Fruit fly (Drosophila melanogaster) whole organism, embryonic: ENCODE results near the gene CG13603.

Experiments used
- Abd-B ChIP-seq: fragments of 200-800 bp; sonication (Bioruptor generic); optimal IDR thresholded peaks from 2 replicates; lab custom pipeline; 2018; ENCODE audit warnings: missing biosample characterization, mild to moderate bottlenecking, missing genetic modification characterization, moderate library complexity
- Antp ChIP-seq: fragments of 200-800 bp; sonication (Bioruptor generic); optimal IDR thresholded peaks from 3 replicates; lab custom pipeline; 2016; ENCODE audit warnings: missing biosample characterization, missing genetic modification characterization
- Atf6 ChIP-seq: fragments of 200-800 bp; sonication (Bioruptor generic); IDR thresholded peaks from 2 replicates; pipeline ENCODE4 v1.3.6; 2022; ENCODE audit warnings: missing biosample characterization, missing genetic modification characterization
- CG10267 ChIP-seq: fragments of 200-800 bp; sonication (Bioruptor generic); optimal IDR thresholded peaks from 2 replicates; lab custom pipeline; 2018; ENCODE audit warnings: missing biosample characterization, mild to moderate bottlenecking, missing genetic modification characterization, moderate library complexity
- CG10654 ChIP-seq: fragments of 200-800 bp; sonication (Bioruptor generic); optimal IDR thresholded peaks from 2 replicates; lab custom pipeline; 2016; ENCODE audit warnings: missing biosample characterization, missing genetic modification characterization
- CG12391 ChIP-seq: fragments of 200-800 bp; sonication (Bioruptor generic); optimal IDR thresholded peaks from 3 replicates; lab custom pipeline; 2018; ENCODE audit warnings: missing biosample characterization, mild to moderate bottlenecking, missing genetic modification characterization, moderate library complexity
- CG12659 ChIP-seq: fragments of 200-800 bp; sonication (Bioruptor generic); optimal IDR thresholded peaks from 3 replicates; lab custom pipeline; 2017; ENCODE audit warnings: mild to moderate bottlenecking, missing biosample characterization, missing genetic modification reagents, missing genetic modification characterization
- CG13894 ChIP-seq: fragments of 200-800 bp; sonication (Bioruptor generic); optimal IDR thresholded peaks from 3 replicates; lab custom pipeline; 2018; ENCODE audit warnings: missing biosample characterization, mild to moderate bottlenecking, missing genetic modification characterization, moderate library complexity
- CG14710 ChIP-seq: fragments of 200-800 bp; sonication (Bioruptor generic); optimal IDR thresholded peaks from 3 replicates; lab custom pipeline; 2019; ENCODE audit warnings: missing biosample characterization, mild to moderate bottlenecking, missing genetic modification characterization, moderate library complexity
- CG14965 ChIP-seq: fragments of 200-800 bp; sonication (Bioruptor generic); optimal IDR thresholded peaks from 2 replicates; lab custom pipeline; 2016; ENCODE audit warnings: missing biosample characterization, missing genetic modification characterization, borderline replicate concordance
- CG1603 ChIP-seq: fragments of 200-800 bp; sonication (Bioruptor generic); optimal IDR thresholded peaks from 2 replicates; lab custom pipeline; 2019; ENCODE audit warnings: missing biosample characterization, mild to moderate bottlenecking, missing genetic modification characterization, moderate library complexity
- CG16813 ChIP-seq: fragments of 200-800 bp; sonication (Bioruptor generic); IDR thresholded peaks from 3 replicates; pipeline ENCODE4 v1.3.6; 2022; ENCODE audit warnings: missing biosample characterization, missing genetic modification characterization; ENCODE audit not compliant: partially characterized antibody
- CG16815 ChIP-seq: fragments of 200-800 bp; sonication (Bioruptor generic); optimal IDR thresholded peaks from 3 replicates; lab custom pipeline; 2017; ENCODE audit warnings: missing biosample characterization, mild to moderate bottlenecking, missing genetic modification characterization
- CG17361 ChIP-seq: fragments of 200-800 bp; sonication (Bioruptor generic); IDR thresholded peaks from 3 replicates; pipeline ENCODE4 v1.3.6; 2022; ENCODE audit warnings: missing biosample characterization, missing genetic modification characterization
- CG18476 ChIP-seq: fragments of 200-800 bp; sonication (Bioruptor generic); optimal IDR thresholded peaks from 2 replicates; lab custom pipeline; 2016; ENCODE audit warnings: missing biosample characterization, mild to moderate bottlenecking, missing genetic modification characterization
- CG2889 ChIP-seq: fragments of 200-800 bp; sonication (Bioruptor generic); IDR thresholded peaks from 3 replicates; pipeline ENCODE4 v1.3.6; 2022; ENCODE audit warnings: missing biosample characterization, missing genetic modification characterization
- CG31365 ChIP-seq: fragments of 200-800 bp; sonication (Bioruptor generic); optimal IDR thresholded peaks from 2 replicates; lab custom pipeline; 2018; ENCODE audit warnings: missing biosample characterization, mild to moderate bottlenecking, missing genetic modification characterization
- CG34224 ChIP-seq: fragments of 200-800 bp; sonication (Bioruptor generic); IDR thresholded peaks from 3 replicates; pipeline ENCODE4 v1.3.6; 2022; ENCODE audit warnings: missing biosample characterization, missing genetic modification characterization; ENCODE audit not compliant: partially characterized antibody
- CG8290 ChIP-seq, 3 experiments: fragments of 200-800 bp; sonication (Bioruptor generic); optimal IDR thresholded peaks; 2 replicates each; lab custom pipeline; 2016 to 2019; ENCODE audit warnings: missing biosample characterization in 3 of 3, missing genetic modification characterization in 3 of 3, mild to moderate bottlenecking in 2 of 3, moderate library complexity in 1 of 3
- CHES-1-like ChIP-seq: fragments of 200-800 bp; sonication (Bioruptor generic); optimal IDR thresholded peaks from 2 replicates; lab custom pipeline; 2016; ENCODE audit warnings: missing biosample characterization, missing genetic modification characterization
- Dbx ChIP-seq: fragments of 200-800 bp; sonication (Bioruptor generic); IDR thresholded peaks from 3 replicates; pipeline ENCODE4 v1.3.6; 2022; ENCODE audit warnings: missing biosample characterization, missing genetic modification characterization
- Dp ChIP-seq: fragments of 200-800 bp; sonication (Bioruptor generic); optimal IDR thresholded peaks from 2 replicates; lab custom pipeline; 2018; ENCODE audit warnings: missing biosample characterization, mild to moderate bottlenecking, missing genetic modification characterization, moderate library complexity
- Gug ChIP-seq: fragments of 200-800 bp; sonication (Bioruptor generic); IDR thresholded peaks from 4 replicates; pipeline ENCODE4 v1.3.6; 2022; ENCODE audit warnings: missing biosample characterization, missing genetic modification characterization
- HmgZ ChIP-seq: fragments of 200-800 bp; sonication (Bioruptor generic); optimal IDR thresholded peaks from 2 replicates; lab custom pipeline; 2018; ENCODE audit warnings: missing biosample characterization, mild to moderate bottlenecking, missing genetic modification characterization
- Jarid2 ChIP-seq: fragments of 200-800 bp; sonication (Bioruptor generic); optimal IDR thresholded peaks from 3 replicates; lab custom pipeline; 2017; ENCODE audit warnings: mild to moderate bottlenecking, missing biosample characterization, missing genetic modification reagents, missing genetic modification characterization
- Kr ChIP-seq: fragments of 200-800 bp; sonication (Bioruptor generic); optimal IDR thresholded peaks from 2 replicates; lab custom pipeline; 2017; ENCODE audit warnings: missing biosample characterization, mild to moderate bottlenecking, missing genetic modification characterization
- Lim3 ChIP-seq: fragments of 200-800 bp; sonication (Bioruptor generic); IDR thresholded peaks from 2 replicates; pipeline ENCODE4 v1.3.6; 2022; ENCODE audit warnings: missing biosample characterization, missing genetic modification characterization
- MTF-1 ChIP-seq: fragments of 200-800 bp; sonication (Bioruptor generic); optimal IDR thresholded peaks from 2 replicates; lab custom pipeline; 2018; ENCODE audit warnings: missing biosample characterization, mild to moderate bottlenecking, missing genetic modification characterization, borderline replicate concordance
- NK7.1 ChIP-seq: fragments of 200-800 bp; sonication (Bioruptor generic); optimal IDR thresholded peaks from 3 replicates; lab custom pipeline; 2016; ENCODE audit warnings: missing biosample characterization, missing genetic modification characterization
- Optix ChIP-seq: fragments of 200-800 bp; sonication (Bioruptor generic); IDR thresholded peaks from 3 replicates; pipeline ENCODE4 v1.3.6; 2022; ENCODE audit warnings: missing biosample characterization, missing genetic modification characterization
- Pdp1 ChIP-seq, 2 experiments: fragments of 200-800 bp; sonication (Bioruptor generic); optimal IDR thresholded peaks; 3 replicates each; lab custom pipeline; 2016; ENCODE audit warnings: missing biosample characterization in 2 of 2, missing genetic modification characterization in 2 of 2, mild to moderate bottlenecking in 1 of 2, moderate library complexity in 1 of 2
- ab ChIP-seq: fragments of 200-800 bp; sonication (Bioruptor generic); optimal IDR thresholded peaks from 2 replicates; lab custom pipeline; 2016; ENCODE audit warnings: missing biosample characterization, missing genetic modification characterization
- ap ChIP-seq: fragments of 200-800 bp; sonication (Bioruptor generic); IDR thresholded peaks from 2 replicates; pipeline ENCODE4 v1.3.6; 2022; ENCODE audit warnings: missing biosample characterization, missing genetic modification characterization
- ash1 ChIP-seq: fragments of 200-800 bp; sonication (Bioruptor generic); optimal IDR thresholded peaks from 2 replicates; lab custom pipeline; 2018; ENCODE audit warnings: missing biosample characterization, mild to moderate bottlenecking, missing genetic modification characterization
- bcd ChIP-seq: fragments of 200-800 bp; sonication (Bioruptor generic); optimal IDR thresholded peaks from 2 replicates; lab custom pipeline; 2017; ENCODE audit warnings: missing biosample characterization, mild to moderate bottlenecking, missing genetic modification characterization
- cg ChIP-seq: fragments of 200-800 bp; sonication (Bioruptor generic); optimal IDR thresholded peaks from 3 replicates; lab custom pipeline; 2019; ENCODE audit warnings: missing biosample characterization, mild to moderate bottlenecking, missing genetic modification characterization, moderate library complexity
- crol ChIP-seq: fragments of 200-800 bp; sonication (Bioruptor generic); IDR thresholded peaks from 2 replicates; pipeline ENCODE4 v1.3.6; 2022; ENCODE audit warnings: missing biosample characterization, missing genetic modification characterization
- crp ChIP-seq, 2 experiments: fragments of 200-800 bp; sonication (Bioruptor generic); optimal IDR thresholded peaks; 2 replicates in 1 of 2; 3 replicates in 1 of 2; lab custom pipeline; 2017; ENCODE audit warnings: missing biosample characterization in 2 of 2, missing genetic modification characterization in 2 of 2, mild to moderate bottlenecking in 1 of 2, moderate library complexity in 1 of 2
- dimm ChIP-seq: fragments of 200-800 bp; sonication (Bioruptor generic); IDR thresholded peaks from 2 replicates; pipeline ENCODE4 v1.3.6; 2022; ENCODE audit warnings: missing biosample characterization, missing genetic modification characterization
- ems ChIP-seq: fragments of 200-800 bp; sonication (Bioruptor generic); optimal IDR thresholded peaks from 3 replicates; lab custom pipeline; 2016; ENCODE audit warnings: missing biosample characterization, missing genetic modification characterization
- ewg ChIP-seq: fragments of 200-800 bp; sonication (Bioruptor generic); optimal IDR thresholded peaks from 3 replicates; lab custom pipeline; 2017; ENCODE audit warnings: mild to moderate bottlenecking, missing biosample characterization, missing genetic modification reagents, missing genetic modification characterization
- gfzf ChIP-seq: fragments of 200-800 bp; sonication (Bioruptor generic); optimal IDR thresholded peaks from 2 replicates; lab custom pipeline; 2016; ENCODE audit warnings: missing biosample characterization, mild to moderate bottlenecking, missing genetic modification characterization, moderate library complexity
- ind ChIP-seq: fragments of 200-800 bp; sonication (Bioruptor generic); optimal IDR thresholded peaks from 3 replicates; lab custom pipeline; 2016; ENCODE audit warnings: missing biosample characterization, missing genetic modification characterization
- lab ChIP-seq: fragments of 200-800 bp; sonication (Bioruptor generic); optimal IDR thresholded peaks from 3 replicates; lab custom pipeline; 2017; ENCODE audit warnings: missing biosample characterization, missing genetic modification characterization, mild to moderate bottlenecking, moderate library complexity, missing genetic modification reagents
- lmd ChIP-seq: fragments of 200-800 bp; sonication (Bioruptor generic); IDR thresholded peaks from 2 replicates; pipeline ENCODE4 v1.3.6; 2022; ENCODE audit warnings: missing biosample characterization, missing genetic modification characterization
- phol ChIP-seq: fragments of 200-800 bp; sonication (Bioruptor generic); optimal IDR thresholded peaks from 3 replicates; lab custom pipeline; 2018; ENCODE audit warnings: missing biosample characterization, mild to moderate bottlenecking, missing genetic modification characterization, moderate library complexity
- prd ChIP-seq, 3 experiments: fragments of >200 bp in 2 of 3; fragments of 200-800 bp in 1 of 3; sonication (Bioruptor generic) in 1 of 3; optimal IDR thresholded peaks in 2 of 3; IDR thresholded peaks in 1 of 3; 2 replicates in 2 of 3; 3 replicates in 1 of 3; pipeline versions ENCODE4 v1.3.6 to Lab custom; 2017 to 2022; ENCODE audit warnings: missing biosample characterization in 1 of 3, missing genetic modification characterization in 1 of 3
- stwl ChIP-seq: fragments of 200-800 bp; sonication (Bioruptor generic); optimal IDR thresholded peaks from 3 replicates; lab custom pipeline; 2018; ENCODE audit warnings: missing biosample characterization, mild to moderate bottlenecking, missing genetic modification characterization, moderate library complexity
- yki ChIP-seq: fragments of >200 bp; optimal IDR thresholded peaks from 3 replicates; lab custom pipeline; 2018

The CG13603 gene

dm6 chr3R:23942965-23943413, 43.4 kb downstream of the CG13603 start, which contains the start of gene Gdh (continued):
- no peak for TF ChIP-seq gfzf
- TF ChIP-seq CG2889, result no peak
- no peak for TF ChIP-seq ab
- no peak for TF ChIP-seq Antp (GFP tag; lab: Kevin White, UChicago)
- peak; percentile 72 for TF ChIP-seq lab (GFP tag; lab: Kevin White, UChicago)
- no peak for TF ChIP-seq CG16815
- no peak for TF ChIP-seq crol (GFP tag; lab: Robert Waterston, UW)
- peak; percentile 96 for TF ChIP-seq Jarid2 (GFP tag; lab: Kevin White, UChicago)
- TF ChIP-seq CG31365 (tag; lab: Kevin White, UChicago), result peak; percentile 15
- no peak for TF ChIP-seq CG1603 (tag; lab: Kevin White, UChicago)
- no peak for TF ChIP-seq CG16813 (GFP tag; lab: Robert Waterston, UW)
- TF ChIP-seq ems, result peak; percentile 28
- TF ChIP-seq HmgZ, result peak; percentile 64
- TF ChIP-seq CG12391 (tag; lab: Kevin White, UChicago), result peak; percentile 8
- no peak for TF ChIP-seq CG18476
- peak; percentile 59; the same call in 2 of the 3 replicates for TF ChIP-seq Dbx (GFP tag; lab: Robert Waterston, UW)
- TF ChIP-seq Kr (GFP tag; lab: Kevin White, UChicago), result no peak
- TF ChIP-seq Abd-B (GFP tag; lab: Kevin White, UChicago), result no peak
- no peak for TF ChIP-seq Optix (GFP tag; lab: Robert Waterston, UW)
- TF ChIP-seq dimm (GFP tag; lab: Robert Waterston, UW), result no peak
- TF ChIP-seq NK7.1 (GFP tag; lab: Kevin White, UChicago), result no peak
- peak; percentile 54; the same call in 1 of the 3 replicates for TF ChIP-seq CG34224 (GFP tag; lab: Robert Waterston, UW)
- no peak for TF ChIP-seq yki (lab: Kevin White, UChicago)
- peak; percentile 43 for TF ChIP-seq CG13894 (tag; lab: Kevin White, UChicago)
- TF ChIP-seq CG17361 (GFP tag; lab: Robert Waterston, UW), result no peak
- no peak for TF ChIP-seq ash1 (GFP tag; lab: Kevin White, UChicago)
- no peak for TF ChIP-seq lmd (GFP tag; lab: Robert Waterston, UW)
- no peak for TF ChIP-seq prd (optimal IDR thresholded peaks at IDR 0.05; lab: Kevin White, UChicago)
- TF ChIP-seq prd (GFP tag; IDR thresholded peaks at IDR 0.05; lab: Robert Waterston, UW), result no peak
- TF ChIP-seq CG10267 (tag; lab: Kevin White, UChicago), result no peak
- no peak for TF ChIP-seq CG8290 (GFP tag; optimal IDR thresholded peaks at IDR 0.05; lab: Kevin White, UChicago)
- TF ChIP-seq CG8290 (tag; optimal IDR thresholded peaks at IDR 0.05; lab: Kevin White, UChicago), result peak in 1 of 2 experiments; percentile 58
- TF ChIP-seq CG12659 (GFP tag; lab: Kevin White, UChicago), result no peak
- no peak for TF ChIP-seq crp (GFP tag; optimal IDR thresholded peaks at IDR 0.05; lab: Kevin White, UChicago)
- peak; percentile 49 for TF ChIP-seq MTF-1 (GFP tag; lab: Kevin White, UChicago)
- no peak for TF ChIP-seq Dp (GFP tag; lab: Kevin White, UChicago)
- no peak for TF ChIP-seq ind
- no peak for TF ChIP-seq cg (GFP tag; lab: Kevin White, UChicago)
- TF ChIP-seq bcd, result peak; percentile 4
- no peak for TF ChIP-seq ewg (GFP tag; lab: Kevin White, UChicago)
- no peak for TF ChIP-seq phol
- TF ChIP-seq CHES-1-like (GFP tag; lab: Kevin White, UChicago), result no peak
- no peak for TF ChIP-seq CG10654 (GFP tag; lab: Kevin White, UChicago)
- TF ChIP-seq Atf6, result peak; percentile 55
- TF ChIP-seq Lim3, result no peak
- peak in 1 of 2 experiments; percentile 23 for TF ChIP-seq Pdp1 (GFP tag; optimal IDR thresholded peaks at IDR 0.05; lab: Kevin White, UChicago)
- no peak for TF ChIP-seq CG14710 (tag; lab: Kevin White, UChicago)
- no peak for TF ChIP-seq CG14965 (GFP tag; lab: Kevin White, UChicago)
- TF ChIP-seq stwl (tag; lab: Kevin White, UChicago), result no peak
- no peak for TF ChIP-seq ap (GFP tag; lab: Robert Waterston, UW)
- no peak for TF ChIP-seq Gug (GFP tag; lab: Robert Waterston, UW)
